Worm (Caenorhabditis elegans) whole organism, L4 larva: ENCODE results near the gene mrpl-12.

ENCODE experiments used
- D1046.2 ChIP-seq: fragments of 200-800 bp; sonication (Bioruptor generic); IDR thresholded peaks from 2 replicates; pipeline ENCODE4 v1.3.6; 2022; ENCODE audit warnings: missing genetic modification characterization, missing compliant biosample characterization
- F10B5.3 ChIP-seq: sonication (generic microtip); optimal IDR thresholded peaks from 2 replicates; lab custom pipeline; 2016; ENCODE audit warnings: mild to moderate bottlenecking, missing genetic modification characterization, missing compliant biosample characterization
- F44E2.7 ChIP-seq: fragments of 200-800 bp; sonication (Bioruptor generic); IDR thresholded peaks from 2 replicates; pipeline ENCODE4 v2.1.2; 2022; ENCODE audit warnings: missing genetic modification characterization, missing compliant biosample characterization
- F49E8.2 ChIP-seq: sonication (generic microtip); optimal IDR thresholded peaks from 2 replicates; lab custom pipeline; 2016; ENCODE audit warnings: missing compliant biosample characterization, mild to moderate bottlenecking, missing genetic modification characterization, borderline replicate concordance
- R02D3.7 ChIP-seq: fragments of 150-350 bp; sonication (generic microtip); optimal IDR thresholded peaks from 3 replicates; lab custom pipeline; 2014; ENCODE audit warnings: missing biosample characterization, missing genetic modification characterization
- T20F7.1 ChIP-seq: fragments of 200-800 bp; sonication (Bioruptor generic); optimal IDR thresholded peaks from 2 replicates; lab custom pipeline; 2018; ENCODE audit warnings: mild to moderate bottlenecking, missing genetic modification characterization, missing compliant biosample characterization
- Y105C5A.15 ChIP-seq: fragments of 200-800 bp; sonication (Bioruptor generic); IDR thresholded peaks from 2 replicates; pipeline ENCODE4 v1.3.6; 2022; ENCODE audit warnings: missing genetic modification characterization, missing compliant biosample characterization
- Y75B8A.6 ChIP-seq: fragments of 200-800 bp; sonication (Bioruptor generic); IDR thresholded peaks from 2 replicates; pipeline ENCODE4 v1.3.6; 2022; ENCODE audit warnings: missing genetic modification reagents, missing genetic modification characterization, missing compliant biosample characterization
- ZK337.2 ChIP-seq: fragments of 200-800 bp; sonication (Bioruptor generic); IDR thresholded peaks from 2 replicates; pipeline ENCODE4 v1.3.6; 2022; ENCODE audit warnings: missing genetic modification reagents, missing genetic modification characterization, missing compliant biosample characterization
- arid-1 ChIP-seq: fragments of 200-800 bp; sonication (Bioruptor generic); conservative IDR thresholded peaks from 2 replicates; pipeline ENCODE4 v1.3.6; 2022; ENCODE audit warnings: missing genetic modification reagents, missing genetic modification characterization, missing compliant biosample characterization
- attf-4 ChIP-seq: sonication (generic microtip); optimal IDR thresholded peaks from 3 replicates; lab custom pipeline; 2017; ENCODE audit warnings: missing biosample characterization, missing genetic modification characterization
- ceh-28 ChIP-seq: fragments of 150-350 bp; optimal IDR thresholded peaks from 2 replicates; lab custom pipeline; 2014; ENCODE audit warnings: missing biosample characterization, missing genetic modification reagents, missing genetic modification characterization
- ceh-44 ChIP-seq: fragments of 200-800 bp; sonication (Bioruptor generic); IDR thresholded peaks from 2 replicates; pipeline ENCODE4 v1.3.6; 2022; ENCODE audit warnings: missing genetic modification reagents, missing genetic modification characterization, missing compliant biosample characterization
- ceh-62 ChIP-seq: sonication (generic microtip); optimal IDR thresholded peaks from 2 replicates; lab custom pipeline; 2017; ENCODE audit warnings: missing biosample characterization, missing genetic modification characterization
- ces-1 ChIP-seq: fragments of 150-350 bp; sonication (generic microtip); optimal IDR thresholded peaks from 4 replicates; lab custom pipeline; 2014; ENCODE audit warnings: missing biosample characterization, missing genetic modification reagents, missing genetic modification characterization
- cey-2 ChIP-seq: sonication (generic microtip); optimal IDR thresholded peaks from 3 replicates; lab custom pipeline; 2017; ENCODE audit warnings: missing genetic modification characterization, mild to moderate bottlenecking, missing compliant biosample characterization, antibody characterized with exemption, borderline replicate concordance; ENCODE audit not compliant: insufficient read depth
- daf-8 ChIP-seq: fragments of 200-800 bp; sonication (Bioruptor generic); IDR thresholded peaks from 2 replicates; pipeline ENCODE4 v1.3.6; 2022; ENCODE audit warnings: missing genetic modification characterization, missing compliant biosample characterization
- dmd-8 ChIP-seq: fragments of 200-800 bp; sonication (Bioruptor generic); IDR thresholded peaks from 2 replicates; pipeline ENCODE4 v1.3.6; 2022; ENCODE audit warnings: missing genetic modification characterization, missing compliant biosample characterization
- dmd-9 ChIP-seq: fragments of 200-800 bp; sonication (Bioruptor generic); IDR thresholded peaks from 2 replicates; pipeline ENCODE4 v1.3.6; 2022; ENCODE audit warnings: missing genetic modification reagents, missing genetic modification characterization, missing compliant biosample characterization
- dpl-1 ChIP-seq: fragments of 150-350 bp; optimal IDR thresholded peaks from 2 replicates; lab custom pipeline; 2014; ENCODE audit warnings: missing biosample characterization, missing genetic modification reagents, missing genetic modification characterization
- duxl-1 ChIP-seq: sonication (generic microtip); optimal IDR thresholded peaks from 2 replicates; lab custom pipeline; 2016; ENCODE audit warnings: mild to moderate bottlenecking, missing genetic modification characterization, moderate library complexity, missing compliant biosample characterization; ENCODE audit not compliant: poor library complexity
- egl-43 ChIP-seq: fragments of 200-800 bp; sonication (Bioruptor generic); IDR thresholded peaks from 2 replicates; pipeline ENCODE4 v1.3.6; 2022; ENCODE audit warnings: missing genetic modification reagents, missing genetic modification characterization, missing compliant biosample characterization
- fos-1 ChIP-seq: fragments of 150-350 bp; optimal IDR thresholded peaks from 2 replicates; lab custom pipeline; 2014; ENCODE audit warnings: missing biosample characterization, missing genetic modification characterization
- hif-1 ChIP-seq, 2 experiments: sonication (generic microtip); optimal IDR thresholded peaks; 2 replicates each; lab custom pipeline; 2016 to 2017; ENCODE audit warnings: missing compliant biosample characterization in 2 of 2, missing genetic modification characterization in 2 of 2, missing genetic modification reagents in 2 of 2, missing genotype in 2 of 2, mild to moderate bottlenecking in 1 of 2
- hmg-1.1 ChIP-seq: fragments of 200-800 bp; sonication (Bioruptor generic); IDR thresholded peaks from 2 replicates; pipeline ENCODE4 v1.3.6; 2022; ENCODE audit warnings: missing genetic modification reagents, missing genetic modification characterization, missing compliant biosample characterization
- lim-7 ChIP-seq: fragments of 200-800 bp; sonication (Bioruptor generic); IDR thresholded peaks from 2 replicates; pipeline ENCODE4 v1.3.6; 2022; ENCODE audit warnings: missing genetic modification characterization, missing compliant biosample characterization
- lin-13 ChIP-seq: fragments of 150-350 bp; optimal IDR thresholded peaks from 2 replicates; lab custom pipeline; 2014; ENCODE audit warnings: missing biosample characterization, missing genetic modification reagents, missing genetic modification characterization
- lin-15B ChIP-seq: fragments of 150-350 bp; sonication (generic microtip); optimal IDR thresholded peaks from 3 replicates; lab custom pipeline; 2014; ENCODE audit warnings: missing biosample characterization, missing genetic modification characterization
- lin-29 ChIP-seq: fragments of 200-800 bp; sonication (Bioruptor generic); IDR thresholded peaks from 2 replicates; pipeline ENCODE4 v1.3.6; 2022; ENCODE audit warnings: missing genetic modification reagents, missing genetic modification characterization, missing compliant biosample characterization
- lir-3 ChIP-seq: sonication (generic microtip); optimal IDR thresholded peaks from 2 replicates; lab custom pipeline; 2016; ENCODE audit warnings: mild to moderate bottlenecking, missing genetic modification characterization, missing compliant biosample characterization
- lsy-2 ChIP-seq, 2 experiments: fragments of 150-350 bp in 1 of 2; sonication (generic microtip) in 1 of 2; optimal IDR thresholded peaks; 2 replicates each; lab custom pipeline; 2014 to 2017; ENCODE audit warnings: missing biosample characterization in 2 of 2, missing genetic modification characterization in 2 of 2
- madf-9 ChIP-seq: fragments of 200-800 bp; sonication (Bioruptor generic); conservative IDR thresholded peaks from 2 replicates; pipeline ENCODE4 v1.3.6; 2022; ENCODE audit warnings: missing genetic modification reagents, missing genetic modification characterization, missing compliant biosample characterization
- mdl-1 ChIP-seq, 2 experiments: fragments of 150-350 bp in 1 of 2; sonication (generic microtip) in 1 of 2; optimal IDR thresholded peaks; 2 replicates each; lab custom pipeline; 2014 to 2017; ENCODE audit warnings: missing biosample characterization in 2 of 2, missing genetic modification characterization in 2 of 2
- mdt-29 ChIP-seq: fragments of 200-800 bp; sonication (Bioruptor generic); IDR thresholded peaks from 2 replicates; pipeline ENCODE4 v1.3.6; 2022; ENCODE audit warnings: missing genetic modification reagents, missing genetic modification characterization, missing compliant biosample characterization
- mxl-2 ChIP-seq: fragments of 200-800 bp; sonication (Bioruptor generic); conservative IDR thresholded peaks from 2 replicates; pipeline ENCODE4 v1.3.6; 2022; ENCODE audit warnings: missing genetic modification reagents, missing genetic modification characterization, missing compliant biosample characterization
- nhr-11 ChIP-seq: fragments of 150-350 bp; optimal IDR thresholded peaks from 2 replicates; lab custom pipeline; 2014; ENCODE audit warnings: missing biosample characterization, missing genetic modification characterization
- nhr-28 ChIP-seq: fragments of 150-350 bp; optimal IDR thresholded peaks from 2 replicates; lab custom pipeline; 2014; ENCODE audit warnings: missing biosample characterization, missing genetic modification characterization
- nhr-42 ChIP-seq: fragments of 200-800 bp; sonication (Bioruptor generic); IDR thresholded peaks from 2 replicates; pipeline ENCODE4 v1.3.6; 2022; ENCODE audit warnings: missing genetic modification characterization, missing compliant biosample characterization
- nhr-76 ChIP-seq: fragments of 150-350 bp; optimal IDR thresholded peaks from 2 replicates; lab custom pipeline; 2014; ENCODE audit warnings: missing biosample characterization, missing genetic modification characterization
- php-3 ChIP-seq: fragments of 200-800 bp; sonication (Bioruptor generic); IDR thresholded peaks from 2 replicates; pipeline ENCODE4 v1.3.6; 2022; ENCODE audit warnings: missing genetic modification reagents, missing genetic modification characterization, missing compliant biosample characterization
- pqm-1 ChIP-seq: sonication (generic microtip); optimal IDR thresholded peaks from 2 replicates; lab custom pipeline; 2017; ENCODE audit warnings: missing biosample characterization, missing genetic modification characterization
- rbr-2 ChIP-seq: sonication (generic microtip); optimal IDR thresholded peaks from 2 replicates; lab custom pipeline; 2016; ENCODE audit warnings: missing genotype, missing genetic modification characterization, missing compliant biosample characterization
- saeg-2 ChIP-seq: fragments of 200-800 bp; sonication (Bioruptor generic); IDR thresholded peaks from 2 replicates; pipeline ENCODE4 v1.3.6; 2022; ENCODE audit warnings: missing genetic modification reagents, missing genetic modification characterization, missing compliant biosample characterization
- set-16 ChIP-seq: fragments of 200-800 bp; sonication (Bioruptor generic); IDR thresholded peaks from 2 replicates; pipeline ENCODE4 v1.3.6; 2022; ENCODE audit warnings: missing genetic modification reagents, missing genetic modification characterization, missing compliant biosample characterization
- skn-1 ChIP-seq: fragments of 150-350 bp; optimal IDR thresholded peaks from 2 replicates; lab custom pipeline; 2014; ENCODE audit warnings: missing biosample characterization, missing genetic modification characterization
- spr-1 ChIP-seq: sonication (generic microtip); optimal IDR thresholded peaks from 2 replicates; lab custom pipeline; 2016; ENCODE audit warnings: mild to moderate bottlenecking, missing genetic modification characterization, missing compliant biosample characterization
- unc-62 ChIP-seq, 3 experiments: fragments of 150-350 bp in 1 of 3; sonication (generic microtip); optimal IDR thresholded peaks in 2 of 3; peaks in 1 of 3; 1 replicate in 1 of 3; 2 replicates in 2 of 3; lab custom pipeline; 2014 to 2017; ENCODE audit warnings: missing biosample characterization in 3 of 3, missing genetic modification characterization in 3 of 3, missing genetic modification reagents in 3 of 3, missing genotype in 1 of 3
- vab-7 ChIP-seq: fragments of 200-800 bp; sonication (Bioruptor generic); IDR thresholded peaks from 2 replicates; pipeline ENCODE4 v1.3.6; 2022; ENCODE audit warnings: missing genetic modification reagents, missing genetic modification characterization, missing compliant biosample characterization

Gene mrpl-12

DNA sequence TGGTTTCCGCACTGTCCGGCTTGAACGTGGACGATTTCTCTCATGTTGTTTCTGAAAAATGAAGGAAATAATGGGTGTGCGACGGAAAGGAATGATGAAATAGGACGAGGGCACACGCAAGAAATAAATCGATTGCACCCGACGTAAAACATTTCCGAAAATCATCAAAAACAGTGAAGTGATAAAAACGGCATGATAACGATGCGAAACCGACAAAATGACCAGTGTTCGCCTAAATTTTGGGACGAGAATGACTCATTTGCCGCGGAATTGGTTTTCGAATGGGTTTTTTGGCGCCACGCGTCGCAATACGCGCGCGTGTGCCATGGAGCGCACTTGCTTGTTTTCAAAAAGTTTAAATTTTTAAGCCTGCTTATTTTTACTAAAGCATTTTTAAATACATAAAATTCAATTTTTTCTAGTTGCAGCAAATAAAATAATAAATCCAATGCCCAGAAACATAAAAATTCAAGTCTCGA is 34.9 kb downstream of the mrpl-12 start, which contains the start of the genes tbb-1 and rib-2 (continued):
- TF ChIP-seq ceh-44 (GFP tag; lab: Robert Waterston, UW) (0 out of 2 replicates have a peak, but pooled peaks have one; percentile 27), lin-29 (GFP tag; lab: Robert Waterston, UW) (no peak), nhr-76 (tag; lab: Kevin White, UChicago) (no peak), lim-7 (GFP tag; lab: Robert Waterston, UW) (no peak)

DNA sequence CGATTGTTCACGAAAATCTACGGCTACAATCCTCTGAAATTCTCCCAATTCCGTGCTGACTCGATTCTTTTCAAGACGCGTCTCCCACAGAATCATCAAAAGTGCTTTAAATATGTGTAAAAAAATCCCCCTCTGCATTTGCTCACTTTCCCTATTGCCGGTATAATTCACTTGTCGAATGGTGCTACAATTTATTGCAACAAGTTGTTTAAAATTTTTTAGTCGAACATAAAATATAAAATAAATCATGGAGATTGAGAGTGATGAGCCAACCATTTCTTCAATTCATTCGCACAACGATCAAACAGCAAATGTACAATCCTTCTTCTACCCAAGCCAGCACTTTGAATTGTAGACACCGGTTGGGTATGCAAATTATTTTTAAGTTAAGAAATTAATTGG is 38.8 kb downstream of the mrpl-12 start:
- TF ChIP-seq mdt-29 (GFP tag; lab: Robert Waterston, UW) (peak; percentile 45; the same call in 1 of the 2 replicates), mxl-2 (no peak), fos-1 (no peak), ceh-62 (tag; lab: Kevin White, UChicago) (no peak), ceh-44 (GFP tag; lab: Robert Waterston, UW) (no peak), duxl-1 (tag; lab: Kevin White, UChicago) (no peak), unc-62 (GFP tag; optimal IDR thresholded peaks at IDR 0.05 in 1 of 2; lab: Kevin White, UChicago) (no peak), unc-62 (tag; optimal IDR thresholded peaks at IDR 0.05; lab: Kevin White, UChicago) (no peak), F44E2.7 (GFP tag; lab: Robert Waterston, UW) (0 out of 2 replicates have a peak, but pooled peaks have one; percentile 34), R02D3.7 (tag; lab: Kevin White, UChicago) (no peak), Y105C5A.15 (GFP tag; lab: Robert Waterston, UW) (no peak), nhr-28 (tag; lab: Kevin White, UChicago) (no peak), cey-2 (no peak), nhr-42 (GFP tag; lab: Robert Waterston, UW) (no peak), ces-1 (GFP tag; lab: Kevin White, UChicago) (no peak), mdl-1 (tag; optimal IDR thresholded peaks at IDR 0.05; lab: Kevin White, UChicago) (no peak), ceh-28 (no peak), nhr-11 (no peak), hmg-1.1 (GFP tag; lab: Robert Waterston, UW) (no peak), lim-7 (GFP tag; lab: Robert Waterston, UW) (peak; percentile 59; the same call in 1 of the 2 replicates), egl-43 (GFP tag; lab: Robert Waterston, UW) (peak; percentile 39; the same call in 1 of the 2 replicates), D1046.2 (GFP tag; lab: Robert Waterston, UW) (no peak), arid-1 (GFP tag; lab: Robert Waterston, UW) (peak; percentile 74; the same call in 1 of the 2 replicates), lir-3 (no peak), attf-4 (tag; lab: Kevin White, UChicago) (no peak), lin-13 (GFP tag; lab: Kevin White, UChicago) (no peak), F10B5.3 (tag; lab: Kevin White, UChicago) (peak; percentile 29), hif-1 (tag; optimal IDR thresholded peaks at IDR 0.05; lab: Kevin White, UChicago) (no peak), lsy-2 (tag; optimal IDR thresholded peaks at IDR 0.05; lab: Kevin White, UChicago) (no peak), dpl-1 (GFP tag; lab: Kevin White, UChicago) (no peak), vab-7 (GFP tag; lab: Robert Waterston, UW) (no peak), dmd-9 (GFP tag; lab: Robert Waterston, UW) (no peak), Y75B8A.6 (GFP tag; lab: Robert Waterston, UW) (no peak), set-16 (GFP tag; lab: Robert Waterston, UW) (no peak), T20F7.1 (GFP tag; lab: Kevin White, UChicago) (no peak), F49E8.2 (tag; lab: Kevin White, UChicago) (peak; percentile 91), daf-8 (no peak), spr-1 (no peak), madf-9 (GFP tag; lab: Robert Waterston, UW) (no peak), lin-29 (GFP tag; lab: Robert Waterston, UW) (no peak), rbr-2 (tag; lab: Kevin White, UChicago) (no peak), lin-15B (no peak), pqm-1 (no peak), skn-1 (tag; lab: Kevin White, UChicago) (no peak), saeg-2 (no peak), php-3 (no peak), ZK337.2 (no peak), dmd-8 (GFP tag; lab: Robert Waterston, UW) (no peak)
